Worm (Caenorhabditis elegans): ENCODE measurements around the gene fbxb-87.

The fbxb-87 gene

ce11 chrIII:10848858-10849257, 45.5 kb upstream of the fbxb-87 start, which contains the start of the genes fbxb-85 and hex-3 (continued):
- TF ChIP-seq hlh-15 (tag; optimal IDR thresholded peaks at IDR 0.05) (peak; percentile 46), ceh-30 (tag; optimal IDR thresholded peaks at IDR 0.05) (peak; percentile 61), dve-1 (tag; optimal IDR thresholded peaks at IDR 0.05) (peak; percentile 74), pax-1 (tag; optimal IDR thresholded peaks at IDR 0.05) (no peak), ahr-1 (tag; optimal IDR thresholded peaks at IDR 0.05) (peak; percentile 42), pag-3 (tag; optimal IDR thresholded peaks at IDR 0.05; ENCODE audit: borderline replicate concordance) (no peak), ceh-14 (tag; optimal IDR thresholded peaks at IDR 0.05) (peak; percentile 66), F13H6.1 (tag; optimal IDR thresholded peaks at IDR 0.05) (peak; percentile 75), unc-55 (GFP tag; optimal IDR thresholded peaks at IDR 0.05) (peak; percentile 23), che-1 (tag; optimal IDR thresholded peaks at IDR 0.05) (peak; percentile 65), ceh-19 (GFP tag; optimal IDR thresholded peaks at IDR 0.05) (peak; percentile 67), unc-86 (tag; optimal IDR thresholded peaks at IDR 0.05) (peak; percentile 88), tbx-2 (tag; optimal IDR thresholded peaks at IDR 0.05) (peak; percentile 86), sdc-2 (tag; optimal IDR thresholded peaks at IDR 0.05) (peak; percentile 46), nhr-232 (tag; optimal IDR thresholded peaks at IDR 0.05) (peak; percentile 50), fax-1 (tag; optimal IDR thresholded peaks at IDR 0.05) (peak; percentile 69), C38D4.7 (GFP tag; optimal IDR thresholded peaks at IDR 0.05) (peak; percentile 62), madf-2 (tag; optimal IDR thresholded peaks at IDR 0.05) (peak; percentile 62), hlh-8 (tag; optimal IDR thresholded peaks at IDR 0.05) (peak; percentile 18), T23F11.4 (GFP tag; optimal IDR thresholded peaks at IDR 0.05) (peak; percentile 58), rnt-1 (tag; optimal IDR thresholded peaks at IDR 0.05) (peak; percentile 65), zip-5 (tag; optimal IDR thresholded peaks at IDR 0.05) (peak; percentile 28), pat-9 (tag; optimal IDR thresholded peaks at IDR 0.05) (peak; percentile 77), nfya-1 (tag; optimal IDR thresholded peaks at IDR 0.05) (peak; percentile 94), sox-2 (GFP tag; IDR thresholded peaks at IDR 0.05) (peak; percentile 17; the same call in 1 of the 2 replicates), ref-2 (tag; optimal IDR thresholded peaks at IDR 0.05) (peak; percentile 80), lin-11 (tag; optimal IDR thresholded peaks at IDR 0.05) (peak; percentile 60), syd-9 (tag; optimal IDR thresholded peaks at IDR 0.05) (peak; percentile 80), elt-4 (tag; optimal IDR thresholded peaks at IDR 0.05) (no peak), ceh-2 (tag; optimal IDR thresholded peaks at IDR 0.05) (peak; percentile 70), npax-4 (tag; optimal IDR thresholded peaks at IDR 0.05) (peak; percentile 66), ceh-31 (tag; optimal IDR thresholded peaks at IDR 0.05) (peak; percentile 92), odd-2 (tag; optimal IDR thresholded peaks at IDR 0.05) (no peak), ceh-22 (tag; optimal IDR thresholded peaks at IDR 0.05) (no peak), Y22D7AL.16 (tag; optimal IDR thresholded peaks at IDR 0.05) (peak; percentile 67), K09A11.1 (tag; optimal IDR thresholded peaks at IDR 0.05; ENCODE audit: insufficient read depth) (peak; percentile 35), ceh-9 (tag; optimal IDR thresholded peaks at IDR 0.05) (no peak)

- no peak for TF ChIP-seq nhr-232 (tag; optimal IDR thresholded peaks at IDR 0.05)
- peak; percentile 37 for TF ChIP-seq nfya-1 (tag; optimal IDR thresholded peaks at IDR 0.05)
- TF ChIP-seq C08G9.2 (tag; optimal IDR thresholded peaks at IDR 0.05) = peak; percentile 2
- TF ChIP-seq ceh-2 (tag; optimal IDR thresholded peaks at IDR 0.05) = no peak
- peak; percentile 29 for TF ChIP-seq tbx-2 (tag; optimal IDR thresholded peaks at IDR 0.05)
- TF ChIP-seq ceh-30 (tag; optimal IDR thresholded peaks at IDR 0.05) = no peak
- no peak for TF ChIP-seq ttx-3 (tag; optimal IDR thresholded peaks at IDR 0.05)
- no peak for TF ChIP-seq odd-2 (tag; optimal IDR thresholded peaks at IDR 0.05)
- no peak for TF ChIP-seq npax-4 (tag; optimal IDR thresholded peaks at IDR 0.05)
- no peak for TF ChIP-seq sox-2 (GFP tag; IDR thresholded peaks at IDR 0.05)
- peak; percentile 37 for TF ChIP-seq ceh-19 (GFP tag; optimal IDR thresholded peaks at IDR 0.05)
- TF ChIP-seq ref-2 (tag; optimal IDR thresholded peaks at IDR 0.05) = peak; percentile 11
- TF ChIP-seq unc-42 (tag; optimal IDR thresholded peaks at IDR 0.05) = peak; percentile 43
- no peak for TF ChIP-seq unc-3 (GFP tag; conservative IDR thresholded peaks at IDR 0.05)
- no peak for TF ChIP-seq unc-3 (tag; optimal IDR thresholded peaks at IDR 0.05)
- TF ChIP-seq ceh-6 (GFP tag; optimal IDR thresholded peaks at IDR 0.05) = no peak
- no peak for TF ChIP-seq rnt-1 (tag; optimal IDR thresholded peaks at IDR 0.05)
- TF ChIP-seq mec-3 (tag; optimal IDR thresholded peaks at IDR 0.05; ENCODE audit: borderline replicate concordance) = peak; percentile 12
- peak; percentile 38 for TF ChIP-seq ceh-18 (tag; optimal IDR thresholded peaks at IDR 0.05)
- TF ChIP-seq ceh-31 (tag; optimal IDR thresholded peaks at IDR 0.05) = peak; percentile 61
- no peak for TF ChIP-seq pqm-1 (tag; optimal IDR thresholded peaks at IDR 0.05)
- peak; percentile 5 for TF ChIP-seq ceh-14 (tag; optimal IDR thresholded peaks at IDR 0.05)
- peak; percentile 28 for TF ChIP-seq ceh-34 (tag; optimal IDR thresholded peaks at IDR 0.05)
- TF ChIP-seq unc-55 (GFP tag; optimal IDR thresholded peaks at IDR 0.05) = peak; percentile 6
Observed at ce11 chrIII:10855398-10855880, 38.9 kb upstream of the fbxb-87 start, which contains the start of gene Y39A1C.1. Gene Y39A1C.1, plus strand, starts transcription at chrIII:10855448.
